Worm (Caenorhabditis elegans) whole organism, early embryonic: ENCODE data around the gene T26H5.11.

ENCODE experiments used
- ama-1 ChIP-seq: fragments of 150-350 bp; optimal IDR thresholded peaks from 2 replicates; lab custom pipeline; 2014
- hnd-1 ChIP-seq: sonication (generic microtip); optimal IDR thresholded peaks from 2 replicates; lab custom pipeline; 2016; ENCODE audit warnings: missing genetic modification characterization, missing compliant biosample characterization

DNA sequence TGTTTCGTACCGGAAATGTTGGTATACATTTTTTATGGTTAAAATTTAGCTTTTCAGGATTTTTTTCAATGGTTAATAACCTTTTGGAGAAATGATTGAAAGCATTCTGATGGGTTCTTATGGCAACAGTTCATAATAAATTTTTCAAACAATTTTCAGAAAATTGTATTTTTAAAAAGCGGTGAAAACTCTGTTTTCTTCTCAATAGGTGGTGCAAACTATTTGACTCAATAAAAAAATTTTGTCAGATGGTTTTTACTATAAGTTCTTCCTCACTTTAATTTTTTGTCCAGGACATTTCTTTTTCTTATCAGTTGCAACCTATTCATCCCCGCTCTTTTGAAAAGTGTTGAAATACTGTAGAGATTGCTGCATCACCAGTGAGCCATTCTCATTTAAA is 4.8 kb upstream of the T26H5.11 start, which contains the start of gene T26H5.14:
- no peak for TF ChIP-seq hnd-1 (tag; lab: Kevin White, UChicago)
- no peak for TF ChIP-seq ama-1 (lab: Kevin White, UChicago)
